Worm (Caenorhabditis elegans): Measurements from ENCODE around the gene sds-22.

The sds-22 gene

DNA sequence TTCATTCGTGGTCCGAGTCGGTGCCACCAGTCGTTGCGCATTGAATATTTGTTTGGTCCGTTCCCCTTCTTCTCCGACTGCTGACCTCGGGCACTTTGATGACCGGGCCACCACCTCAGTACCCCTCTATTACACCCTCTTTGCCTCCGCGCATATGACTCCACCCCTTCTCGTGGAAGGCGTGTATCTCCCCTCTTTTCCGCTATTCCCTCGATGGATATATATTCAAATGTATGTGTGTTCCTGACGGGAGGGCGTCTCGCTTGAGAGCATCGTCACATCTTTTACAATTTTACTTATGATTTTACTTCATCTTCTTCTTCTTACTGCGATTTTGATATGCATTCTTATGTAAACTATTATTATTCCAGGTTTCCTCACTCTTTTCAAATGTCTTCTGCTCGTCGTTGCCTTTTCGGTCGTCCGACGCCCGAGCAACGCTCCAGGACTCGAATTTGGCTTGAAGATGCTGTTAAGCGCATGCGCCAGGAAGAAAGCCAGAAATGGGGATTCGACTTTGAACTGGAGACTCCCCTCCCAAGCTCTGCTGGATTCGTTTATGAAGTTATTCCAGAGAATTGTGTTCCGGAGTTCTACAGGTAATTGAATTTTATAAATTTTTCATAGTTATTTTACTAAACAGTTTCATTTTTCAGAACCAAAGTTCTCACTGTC lies 47.2 kb upstream of the sds-22 start, which contains the start of gene cki-1 (continued):
- no peak for TF ChIP-seq ztf-16 (tag; optimal IDR thresholded peaks at IDR 0.05)
- TF ChIP-seq nhr-232 (tag; optimal IDR thresholded peaks at IDR 0.05), result peak; percentile 22
- TF ChIP-seq hlh-30 (tag; optimal IDR thresholded peaks at IDR 0.05; ENCODE audit: insufficient read depth), result peak; percentile 74

DNA sequence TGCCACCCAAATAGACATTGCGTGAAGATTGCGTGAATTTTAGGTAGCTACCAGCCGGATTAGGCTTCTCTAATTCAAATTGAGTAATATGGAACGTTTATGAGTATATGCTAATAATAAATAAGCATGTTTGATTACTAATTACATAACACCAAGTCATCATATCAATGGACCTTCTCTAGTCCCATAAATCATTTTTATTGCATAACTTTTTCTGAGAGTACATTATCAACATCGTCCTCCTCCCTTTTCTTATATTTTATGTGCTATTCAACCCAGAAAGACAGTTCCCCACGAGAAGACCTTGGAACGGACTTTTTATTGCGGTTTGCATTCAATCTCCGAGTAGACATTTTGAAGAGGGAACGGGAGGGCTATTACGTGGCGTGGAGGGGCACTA lies 45.9 kb upstream of the sds-22 start:
- no peak for TF ChIP-seq nhr-11 (tag; optimal IDR thresholded peaks at IDR 0.05)
- no peak for TF ChIP-seq lim-6 (tag; optimal IDR thresholded peaks at IDR 0.05)
- no peak for TF ChIP-seq zip-5 (tag; optimal IDR thresholded peaks at IDR 0.05)
- no peak for TF ChIP-seq ref-2 (tag; optimal IDR thresholded peaks at IDR 0.05)
- peak; percentile 46 for TF ChIP-seq elt-2 (tag; optimal IDR thresholded peaks at IDR 0.05)
- no peak for TF ChIP-seq ceh-48 (tag; optimal IDR thresholded peaks at IDR 0.05)
- TF ChIP-seq npax-4 (tag; optimal IDR thresholded peaks at IDR 0.05), result no peak
- TF ChIP-seq T23F11.4 (GFP tag; optimal IDR thresholded peaks at IDR 0.05), result no peak
- no peak for TF ChIP-seq lin-11 (tag; optimal IDR thresholded peaks at IDR 0.05)
- no peak for TF ChIP-seq eyg-1 (tag; optimal IDR thresholded peaks at IDR 0.05)
- TF ChIP-seq ceh-22 (tag; optimal IDR thresholded peaks at IDR 0.05), result no peak
- peak; percentile 1 for TF ChIP-seq unc-55 (GFP tag; optimal IDR thresholded peaks at IDR 0.05)
- TF ChIP-seq ama-1 (optimal IDR thresholded peaks at IDR 0.05), result peak; percentile 39
- TF ChIP-seq pros-1 (tag; optimal IDR thresholded peaks at IDR 0.05), result no peak
- peak; percentile 15 for TF ChIP-seq sdc-2 (tag; optimal IDR thresholded peaks at IDR 0.05)
- no peak for TF ChIP-seq ceh-6 (GFP tag; optimal IDR thresholded peaks at IDR 0.05)
- TF ChIP-seq unc-86 (tag; optimal IDR thresholded peaks at IDR 0.05), result no peak
- TF ChIP-seq fkh-10 (GFP tag; optimal IDR thresholded peaks at IDR 0.05), result no peak
- no peak for TF ChIP-seq sox-2 (GFP tag; IDR thresholded peaks at IDR 0.05)
- TF ChIP-seq hlh-15 (tag; optimal IDR thresholded peaks at IDR 0.05), result no peak
- no peak for TF ChIP-seq Y22D7AL.16 (tag; optimal IDR thresholded peaks at IDR 0.05)
- TF ChIP-seq ceh-14 (tag; optimal IDR thresholded peaks at IDR 0.05), result no peak
- TF ChIP-seq ets-4 (tag; optimal IDR thresholded peaks at IDR 0.05), result no peak

DNA sequence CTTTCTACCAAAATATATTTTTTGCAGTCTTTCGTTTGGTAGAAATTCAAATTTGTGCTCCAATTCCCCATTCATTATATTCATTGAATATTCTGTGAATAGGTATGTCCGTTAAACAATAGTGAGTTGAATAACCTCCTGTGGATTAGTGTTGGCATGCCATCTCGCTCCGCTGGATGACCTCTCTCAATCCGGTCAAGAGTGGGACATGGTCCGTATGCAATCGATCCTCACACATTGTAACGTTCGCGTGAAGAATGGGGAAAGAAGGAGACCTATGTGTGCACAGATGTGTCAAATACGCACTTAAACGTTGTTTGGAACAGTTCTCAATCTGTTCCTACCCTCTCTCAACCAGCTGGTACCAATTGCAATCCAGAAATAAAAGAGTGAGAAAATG lies 45.0 kb upstream of the sds-22 start:
- TF ChIP-seq unc-55 (GFP tag; optimal IDR thresholded peaks at IDR 0.05), result no peak
- TF ChIP-seq ceh-31 (tag; optimal IDR thresholded peaks at IDR 0.05), result peak; percentile 27
- TF ChIP-seq dmd-4 (tag; optimal IDR thresholded peaks at IDR 0.05; ENCODE audit: borderline replicate concordance), result no peak

DNA sequence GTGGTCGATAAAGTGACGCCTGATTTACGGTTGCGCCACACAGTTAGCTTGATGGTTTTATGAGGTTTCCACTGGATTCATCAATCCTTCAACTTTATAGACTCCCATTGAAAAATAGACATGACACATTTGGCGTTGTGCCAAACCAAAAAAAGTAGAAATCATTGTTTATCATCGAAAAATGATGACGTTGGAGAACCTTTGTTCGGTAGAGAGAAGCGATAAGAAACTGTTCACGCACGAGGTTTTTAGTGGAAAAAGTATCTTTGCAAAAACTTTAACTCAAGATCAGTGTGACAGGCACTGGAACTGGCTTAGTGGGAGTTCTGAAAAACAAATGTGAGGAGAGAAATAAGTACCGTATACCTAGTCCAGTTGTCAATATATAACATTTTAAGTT lies 44.6 kb upstream of the sds-22 start:
- TF ChIP-seq ceh-22 (tag; optimal IDR thresholded peaks at IDR 0.05) (no peak), ceh-9 (tag; optimal IDR thresholded peaks at IDR 0.05) (no peak), ceh-34 (tag; optimal IDR thresholded peaks at IDR 0.05) (no peak), gmeb-2 (tag; optimal IDR thresholded peaks at IDR 0.05) (no peak), mec-3 (tag; optimal IDR thresholded peaks at IDR 0.05; ENCODE audit: borderline replicate concordance) (no peak), C38D4.7 (GFP tag; optimal IDR thresholded peaks at IDR 0.05) (no peak), syd-9 (tag; optimal IDR thresholded peaks at IDR 0.05) (no peak), ahr-1 (tag; optimal IDR thresholded peaks at IDR 0.05) (no peak), sox-4 (tag; optimal IDR thresholded peaks at IDR 0.05) (no peak), ceh-18 (tag; optimal IDR thresholded peaks at IDR 0.05) (no peak), sdc-2 (tag; optimal IDR thresholded peaks at IDR 0.05) (no peak), K02D7.2 (tag; optimal IDR thresholded peaks at IDR 0.05) (no peak), lin-11 (tag; optimal IDR thresholded peaks at IDR 0.05) (no peak)

Data from whole organism, late embryonic.